Worm (Caenorhabditis elegans) whole organism, young adult: ENCODE measurements around the gene F57B1.6.

Experiments
- C17E4.6 ChIP-seq: fragments of 200-800 bp; sonication (Bioruptor generic); IDR thresholded peaks from 2 replicates; pipeline ENCODE4 v1.3.6; 2022; ENCODE audit warnings: missing genetic modification reagents, missing genetic modification characterization, missing compliant biosample characterization
- D2030.7 ChIP-seq: fragments of 200-800 bp; sonication (Bioruptor generic); IDR thresholded peaks from 2 replicates; pipeline ENCODE4 v1.3.6; 2022; ENCODE audit warnings: missing genetic modification reagents, missing genetic modification characterization, missing compliant biosample characterization
- F22D6.2 ChIP-seq: sonication (generic microtip); optimal IDR thresholded peaks from 2 replicates; lab custom pipeline; 2016; ENCODE audit warnings: mild to moderate bottlenecking, missing genetic modification characterization, missing compliant biosample characterization
- F23B12.7 ChIP-seq: sonication (generic microtip); optimal IDR thresholded peaks from 2 replicates; lab custom pipeline; 2017; ENCODE audit warnings: missing genetic modification characterization, mild to moderate bottlenecking, missing compliant biosample characterization, antibody characterized with exemption, moderate library complexity; ENCODE audit not compliant: insufficient read depth
- F33H1.4 ChIP-seq: fragments of 200-800 bp; sonication (Bioruptor generic); IDR thresholded peaks from 2 replicates; pipeline ENCODE4 v1.3.6; 2022; ENCODE audit warnings: missing genetic modification reagents, missing genetic modification characterization, missing compliant biosample characterization
- K11D2.4 ChIP-seq: fragments of 200-800 bp; sonication (Bioruptor generic); IDR thresholded peaks from 2 replicates; pipeline ENCODE4 v1.3.6; 2022; ENCODE audit warnings: missing genetic modification reagents, missing genetic modification characterization, missing compliant biosample characterization
- Y95B8A.8 ChIP-seq: fragments of 200-800 bp; sonication (Bioruptor generic); IDR thresholded peaks from 2 replicates; pipeline ENCODE4 v1.3.6; 2022; ENCODE audit warnings: missing genetic modification reagents, missing genetic modification characterization, missing compliant biosample characterization
- aptf-3 ChIP-seq: fragments of 200-800 bp; sonication (Bioruptor generic); IDR thresholded peaks from 2 replicates; pipeline ENCODE4 v1.3.6; 2022; ENCODE audit warnings: missing genetic modification characterization, missing compliant biosample characterization
- attf-6 ChIP-seq: fragments of 200-800 bp; sonication (Bioruptor generic); IDR thresholded peaks from 2 replicates; pipeline ENCODE4 v1.3.6; 2022; ENCODE audit warnings: missing genetic modification reagents, missing genetic modification characterization, missing compliant biosample characterization
- bed-2 ChIP-seq: fragments of 200-800 bp; sonication (Bioruptor generic); IDR thresholded peaks from 2 replicates; pipeline ENCODE4 v1.3.6; 2022; ENCODE audit warnings: missing genetic modification reagents, missing genetic modification characterization, missing compliant biosample characterization
- ccch-3 ChIP-seq: fragments of 200-800 bp; sonication (Bioruptor generic); optimal IDR thresholded peaks from 2 replicates; lab custom pipeline; 2018; ENCODE audit warnings: mild to moderate bottlenecking, missing genetic modification characterization, missing compliant biosample characterization
- cebp-1 ChIP-seq, 2 experiments: fragments of 200-800 bp in 1 of 2; sonication (Bioruptor generic) in 1 of 2; sonication (generic microtip) in 1 of 2; IDR thresholded peaks in 1 of 2; optimal IDR thresholded peaks in 1 of 2; 2 replicates each; pipeline versions ENCODE4 v1.3.6 to Lab custom; 2017 to 2022; ENCODE audit warnings: missing compliant biosample characterization in 2 of 2, missing genetic modification characterization in 2 of 2, mild to moderate bottlenecking in 1 of 2, missing genetic modification reagents in 1 of 2, moderate library complexity in 1 of 2
- cebp-2 ChIP-seq: fragments of 200-800 bp; sonication (Bioruptor generic); IDR thresholded peaks from 2 replicates; pipeline ENCODE4 v1.3.6; 2022; ENCODE audit warnings: missing genetic modification characterization, missing compliant biosample characterization
- ceh-27 ChIP-seq: fragments of 200-800 bp; sonication (Bioruptor generic); optimal IDR thresholded peaks from 2 replicates; lab custom pipeline; 2018; ENCODE audit warnings: mild to moderate bottlenecking, missing genetic modification characterization, moderate library complexity, missing compliant biosample characterization
- ceh-40 ChIP-seq: fragments of 200-800 bp; sonication (Bioruptor generic); IDR thresholded peaks from 2 replicates; pipeline ENCODE4 v1.3.6; 2022; ENCODE audit warnings: missing genetic modification characterization, missing compliant biosample characterization
- ceh-58 ChIP-seq: fragments of 200-800 bp; sonication (Bioruptor generic); IDR thresholded peaks from 2 replicates; pipeline ENCODE4 v1.3.6; 2022; ENCODE audit warnings: missing genetic modification characterization, missing compliant biosample characterization
- ceh-91 ChIP-seq: fragments of 200-800 bp; sonication (Bioruptor generic); IDR thresholded peaks from 2 replicates; pipeline ENCODE4 v1.3.6; 2022; ENCODE audit warnings: missing genetic modification reagents, missing genetic modification characterization, missing compliant biosample characterization
- die-1 ChIP-seq: sonication (generic microtip); optimal IDR thresholded peaks from 2 replicates; lab custom pipeline; 2016; ENCODE audit warnings: missing genotype, mild to moderate bottlenecking, missing genetic modification characterization, missing compliant biosample characterization
- egl-18 ChIP-seq: fragments of 200-800 bp; sonication (Bioruptor generic); IDR thresholded peaks from 2 replicates; pipeline ENCODE4 v1.3.6; 2022; ENCODE audit warnings: missing genetic modification reagents, missing genetic modification characterization, missing compliant biosample characterization
- egl-44 ChIP-seq: fragments of 200-800 bp; sonication (Bioruptor generic); IDR thresholded peaks from 2 replicates; pipeline ENCODE4 v1.3.6; 2022; ENCODE audit warnings: missing genetic modification reagents, missing genetic modification characterization, missing compliant biosample characterization
- ekl-4 ChIP-seq: fragments of 200-800 bp; sonication (Bioruptor generic); IDR thresholded peaks from 2 replicates; pipeline ENCODE4 v1.3.6; 2022; ENCODE audit warnings: missing genetic modification reagents, missing genetic modification characterization, missing compliant biosample characterization
- hmg-1.2 ChIP-seq: fragments of 200-800 bp; sonication (Bioruptor generic); IDR thresholded peaks from 2 replicates; pipeline ENCODE4 v1.3.6; 2022; ENCODE audit warnings: missing genetic modification reagents, missing genetic modification characterization, missing compliant biosample characterization
- hsf-1 ChIP-seq: fragments of 200-800 bp; sonication (Bioruptor generic); IDR thresholded peaks from 2 replicates; pipeline ENCODE4 v1.3.6; 2022; ENCODE audit warnings: missing genetic modification reagents, missing genetic modification characterization, missing compliant biosample characterization
- lin-26 ChIP-seq: fragments of 200-800 bp; sonication (Bioruptor generic); IDR thresholded peaks from 2 replicates; pipeline ENCODE4 v1.3.6; 2022; ENCODE audit warnings: missing genetic modification reagents, missing genetic modification characterization, missing compliant biosample characterization
- lin-40 ChIP-seq: sonication (generic microtip); optimal IDR thresholded peaks from 2 replicates; lab custom pipeline; 2016; ENCODE audit warnings: missing genetic modification characterization, mild to moderate bottlenecking, missing compliant biosample characterization, missing genotype, missing genetic modification reagents
- lin-54 ChIP-seq: fragments of 200-800 bp; sonication (Bioruptor generic); optimal IDR thresholded peaks from 2 replicates; lab custom pipeline; 2018; ENCODE audit warnings: mild to moderate bottlenecking, missing genetic modification characterization, missing compliant biosample characterization
- madf-3 ChIP-seq: fragments of 200-800 bp; sonication (Bioruptor generic); IDR thresholded peaks from 2 replicates; pipeline ENCODE4 v1.3.6; 2022; ENCODE audit warnings: missing genetic modification reagents, missing genetic modification characterization, missing compliant biosample characterization
- madf-6 ChIP-seq: fragments of 200-800 bp; sonication (Bioruptor generic); IDR thresholded peaks from 2 replicates; pipeline ENCODE4 v1.3.6; 2022; ENCODE audit warnings: missing genetic modification reagents, missing genetic modification characterization, missing compliant biosample characterization
- madf-8 ChIP-seq: fragments of 200-800 bp; sonication (Bioruptor generic); conservative IDR thresholded peaks from 2 replicates; pipeline ENCODE4 v1.3.6; 2022; ENCODE audit warnings: missing genetic modification reagents, missing genetic modification characterization, missing compliant biosample characterization
- mel-28 ChIP-seq: sonication (generic microtip); optimal IDR thresholded peaks from 2 replicates; lab custom pipeline; 2016; ENCODE audit warnings: borderline replicate concordance, mild to moderate bottlenecking, missing genetic modification characterization, missing compliant biosample characterization
- nfya-2 ChIP-seq: fragments of 200-800 bp; sonication (Bioruptor generic); IDR thresholded peaks from 2 replicates; pipeline ENCODE4 v1.3.6; 2022; ENCODE audit warnings: missing genetic modification reagents, missing genetic modification characterization, missing compliant biosample characterization
- pbrm-1 ChIP-seq: fragments of 200-800 bp; sonication (Bioruptor generic); IDR thresholded peaks from 2 replicates; pipeline ENCODE4 v1.3.6; 2022; ENCODE audit warnings: missing genetic modification reagents, missing genetic modification characterization, missing compliant biosample characterization
- rcor-1 ChIP-seq: fragments of 200-800 bp; sonication (Bioruptor generic); IDR thresholded peaks from 2 replicates; pipeline ENCODE4 v1.3.6; 2022; ENCODE audit warnings: missing genetic modification reagents, missing genetic modification characterization, missing compliant biosample characterization
- repo-1 ChIP-seq: sonication (generic microtip); optimal IDR thresholded peaks from 2 replicates; lab custom pipeline; 2017; ENCODE audit warnings: mild to moderate bottlenecking, missing genetic modification characterization, missing compliant biosample characterization
- ztf-25 ChIP-seq: fragments of 200-800 bp; sonication (Bioruptor generic); IDR thresholded peaks from 2 replicates; pipeline ENCODE4 v1.3.6; 2022; ENCODE audit warnings: missing genetic modification reagents, missing genetic modification characterization, missing compliant biosample characterization
- ztf-26 ChIP-seq: sonication (generic microtip); optimal IDR thresholded peaks from 2 replicates; lab custom pipeline; 2017; ENCODE audit warnings: missing genetic modification characterization, missing compliant biosample characterization
- ztf-28 ChIP-seq: fragments of 200-800 bp; sonication (Bioruptor generic); IDR thresholded peaks from 2 replicates; pipeline ENCODE4 v1.3.6; 2022; ENCODE audit warnings: missing genetic modification reagents, missing genetic modification characterization, missing compliant biosample characterization
- ztf-3 ChIP-seq: fragments of 200-800 bp; sonication (Bioruptor generic); optimal IDR thresholded peaks from 2 replicates; lab custom pipeline; 2018; ENCODE audit warnings: mild to moderate bottlenecking, missing genetic modification characterization, missing compliant biosample characterization
- ztf-6 ChIP-seq: fragments of 200-800 bp; sonication (Bioruptor generic); IDR thresholded peaks from 2 replicates; pipeline ENCODE4 v1.3.6; 2022; ENCODE audit warnings: missing genetic modification reagents, missing genetic modification characterization, missing compliant biosample characterization

F57B1.6 gene

ce11 chrV:13229538-13229937 is 20.1 kb downstream of the F57B1.6 start (continued):
- TF ChIP-seq K11D2.4 (GFP tag; lab: Robert Waterston, UW), result no peak
- TF ChIP-seq lin-54, result no peak
- no peak for TF ChIP-seq ztf-6
- TF ChIP-seq ztf-28 (GFP tag; lab: Robert Waterston, UW), result no peak
- TF ChIP-seq cebp-1 (GFP tag; IDR thresholded peaks at IDR 0.05; lab: Robert Waterston, UW), result no peak
- no peak for TF ChIP-seq cebp-1 (tag; optimal IDR thresholded peaks at IDR 0.05; lab: Kevin White, UChicago)
- TF ChIP-seq ceh-91 (GFP tag; lab: Robert Waterston, UW), result no peak
- TF ChIP-seq ceh-27, result no peak

- TF ChIP-seq F23B12.7 (tag; lab: Kevin White, UChicago), result no peak
- TF ChIP-seq die-1 (tag; lab: Kevin White, UChicago), result no peak
- TF ChIP-seq ztf-3 (GFP tag; lab: Kevin White, UChicago), result no peak
- TF ChIP-seq F22D6.2 (tag; lab: Kevin White, UChicago), result no peak
- TF ChIP-seq madf-8 (GFP tag; lab: Robert Waterston, UW), result no peak
- TF ChIP-seq ccch-3 (GFP tag; lab: Kevin White, UChicago), result no peak
- no peak for TF ChIP-seq repo-1 (tag; lab: Kevin White, UChicago)
- no peak for TF ChIP-seq mel-28 (tag; lab: Kevin White, UChicago)
- TF ChIP-seq ztf-26 (tag; lab: Kevin White, UChicago), result no peak
These were observed 25.9 kb downstream of the F57B1.6 start for ce11 chrV:13235313-13235712.

- TF ChIP-seq bed-2 (GFP tag; lab: Robert Waterston, UW) (no peak), lin-40 (tag; lab: Kevin White, UChicago) (no peak)
These were observed 27.1 kb downstream of the F57B1.6 start, which contains the start of gene dmd-10 for ce11 chrV:13236507-13236906. Gene dmd-10 (minus strand): TSS chrV:13236607.

ce11 chrV:13239720-13240119 is 30.3 kb downstream of the F57B1.6 start:
- TF ChIP-seq rcor-1, result peak; percentile 84
- peak; percentile 57; the same call in 1 of the 2 replicates for TF ChIP-seq egl-18 (GFP tag; lab: Robert Waterston, UW)
- peak; percentile 92 for TF ChIP-seq egl-44 (GFP tag; lab: Robert Waterston, UW)
- 0 out of 2 replicates have a peak, but pooled peaks have one; percentile 30 for TF ChIP-seq nfya-2 (GFP tag; lab: Robert Waterston, UW)
- TF ChIP-seq C17E4.6, result 0 out of 2 replicates have a peak, but pooled peaks have one; percentile 15
- TF ChIP-seq ceh-58, result 0 out of 2 replicates have a peak, but pooled peaks have one; percentile 88
- peak; percentile 83; the same call in 1 of the 2 replicates for TF ChIP-seq cebp-2 (GFP tag; lab: Robert Waterston, UW)
- peak; percentile 44; the same call in 1 of the 2 replicates for TF ChIP-seq F33H1.4
- TF ChIP-seq madf-6 (GFP tag; lab: Robert Waterston, UW), result peak; percentile 83
- 0 out of 2 replicates have a peak, but pooled peaks have one; percentile 38 for TF ChIP-seq Y95B8A.8 (GFP tag; lab: Robert Waterston, UW)
- peak; percentile 51 for TF ChIP-seq hmg-1.2
- 0 out of 2 replicates have a peak, but pooled peaks have one; percentile 10 for TF ChIP-seq bed-2 (GFP tag; lab: Robert Waterston, UW)
- TF ChIP-seq attf-6, result peak; percentile 67
- TF ChIP-seq madf-3, result peak; percentile 51; the same call in 1 of the 2 replicates
- TF ChIP-seq pbrm-1, result peak; percentile 55
- 0 out of 2 replicates have a peak, but pooled peaks have one; percentile 32 for TF ChIP-seq madf-8 (GFP tag; lab: Robert Waterston, UW)
- TF ChIP-seq lin-26, result peak; percentile 98
- peak; percentile 82; the same call in 1 of the 2 replicates for TF ChIP-seq ceh-40 (GFP tag; lab: Robert Waterston, UW)
- peak; percentile 83 for TF ChIP-seq ekl-4 (GFP tag; lab: Robert Waterston, UW)
- peak; percentile 66 for TF ChIP-seq D2030.7 (GFP tag; lab: Robert Waterston, UW)
- TF ChIP-seq ztf-25 (GFP tag; lab: Robert Waterston, UW), result peak; percentile 76; the same call in 1 of the 2 replicates
- TF ChIP-seq hsf-1 (GFP tag; lab: Robert Waterston, UW), result peak; percentile 63
- peak; percentile 88; the same call in 1 of the 2 replicates for TF ChIP-seq aptf-3 (GFP tag; lab: Robert Waterston, UW)
- peak; percentile 38; the same call in 1 of the 2 replicates for TF ChIP-seq ceh-91 (GFP tag; lab: Robert Waterston, UW)
